Fruit fly (Drosophila melanogaster) S2 (cell line): ENCODE data around the gene enc.

Source experiments
- CG8478 ChIP-seq: fragments of >200 bp; optimal IDR thresholded peaks from 2 replicates; lab custom pipeline; 2018
- CTCF ChIP-seq, 2 experiments: fragments of >200 bp; optimal IDR thresholded peaks; 2 replicates each; lab custom pipeline; 2018

Gene enc

dm6 chr3L:3876861-3877260, 58.4 kb downstream of the enc start:
- no peak for TF ChIP-seq CTCF (optimal IDR thresholded peaks at IDR 0.05; lab: Kevin White, UChicago)
- no peak for TF ChIP-seq CG8478 (lab: Kevin White, UChicago)

DNA sequence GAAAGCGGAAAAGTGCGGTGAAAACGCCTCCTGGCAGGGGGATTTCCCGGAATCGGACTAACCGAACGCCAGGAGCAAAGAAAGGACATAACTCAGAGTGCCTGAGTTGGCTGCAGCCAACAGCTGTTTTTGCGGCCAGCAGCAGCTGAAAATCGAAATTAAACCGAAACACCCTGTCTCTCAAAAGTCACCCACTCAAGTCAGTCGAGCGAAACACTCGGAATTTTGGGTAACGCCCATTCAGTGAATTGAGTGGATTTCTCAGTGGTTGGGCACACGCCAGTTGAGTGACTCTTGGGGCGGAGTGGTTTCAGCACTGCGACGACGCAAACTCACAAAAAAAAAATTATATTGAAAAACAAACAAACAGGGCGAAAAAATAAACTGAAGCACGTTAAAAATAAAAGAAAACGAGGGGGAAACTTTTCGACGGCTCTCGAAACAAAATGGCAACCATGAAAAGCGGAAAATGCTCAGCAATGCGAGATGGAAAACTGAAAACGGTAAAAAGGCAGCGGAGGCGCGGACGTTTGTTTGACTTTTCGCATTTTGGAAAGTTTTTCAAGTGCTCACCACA, 60.3 kb downstream of the enc start:
- TF ChIP-seq CTCF (optimal IDR thresholded peaks at IDR 0.05; lab: Kevin White, UChicago): no peak
- no peak for TF ChIP-seq CG8478 (lab: Kevin White, UChicago)

- TF ChIP-seq CG8478 (lab: Kevin White, UChicago) (no peak), CTCF (optimal IDR thresholded peaks at IDR 0.05; lab: Kevin White, UChicago) (no peak)
These were observed 63.6 kb downstream of the enc start for dm6 chr3L:3882046-3882445.

- no peak for TF ChIP-seq CG8478 (lab: Kevin White, UChicago)
- peak; percentile 60 to 64 for TF ChIP-seq CTCF (optimal IDR thresholded peaks at IDR 0.05; lab: Kevin White, UChicago)
These were observed 67.5 kb downstream of the enc start for dm6 chr3L:3885933-3886332.

DNA sequence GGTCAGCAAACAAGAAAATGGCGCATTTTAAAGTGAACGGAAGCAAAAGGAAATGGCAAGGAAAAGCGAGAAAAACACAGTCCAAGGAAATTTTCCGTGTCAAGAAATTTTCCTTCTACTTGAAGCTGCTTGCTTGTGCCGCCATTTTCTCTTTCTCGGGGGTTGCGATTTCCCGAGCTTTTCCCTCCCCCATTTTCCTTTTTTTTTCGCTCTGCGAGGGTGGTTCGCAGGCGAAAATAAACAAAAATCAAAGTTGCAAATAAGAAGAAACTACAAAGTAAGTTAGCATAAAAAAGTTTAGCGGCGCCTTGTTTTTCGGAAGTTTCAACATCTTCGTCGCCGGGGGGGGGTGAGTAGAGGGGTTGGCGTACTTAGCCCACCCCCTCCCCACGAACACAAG, 68.9 kb downstream of the enc start:
- TF ChIP-seq CG8478 (lab: Kevin White, UChicago) (no peak), CTCF (optimal IDR thresholded peaks at IDR 0.05; lab: Kevin White, UChicago) (no peak)

DNA sequence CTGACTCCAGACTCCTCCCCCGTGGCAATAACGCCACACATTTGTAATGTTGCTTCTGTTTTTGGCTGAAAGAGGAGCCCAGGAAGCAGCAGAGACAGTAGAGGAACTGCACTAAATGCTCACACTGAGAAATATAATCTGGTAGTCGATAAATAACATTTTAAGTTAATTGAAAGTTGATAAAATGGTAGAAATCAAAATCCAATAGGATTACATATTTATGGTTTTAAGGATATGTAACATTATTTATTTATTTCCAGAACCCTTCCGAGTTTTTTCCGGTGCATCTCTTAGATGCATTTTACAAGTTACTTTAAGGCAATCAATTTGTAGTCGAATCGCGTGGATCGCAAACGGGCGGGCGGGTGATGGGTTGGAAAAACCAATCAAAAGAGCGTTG, 72.4 kb downstream of the enc start:
- TF ChIP-seq CTCF (optimal IDR thresholded peaks at IDR 0.05; lab: Kevin White, UChicago): no peak
- no peak for TF ChIP-seq CG8478 (lab: Kevin White, UChicago)
